Fruit fly (Drosophila melanogaster): ENCODE results near the gene Dci.

Gene Dci

DNA sequence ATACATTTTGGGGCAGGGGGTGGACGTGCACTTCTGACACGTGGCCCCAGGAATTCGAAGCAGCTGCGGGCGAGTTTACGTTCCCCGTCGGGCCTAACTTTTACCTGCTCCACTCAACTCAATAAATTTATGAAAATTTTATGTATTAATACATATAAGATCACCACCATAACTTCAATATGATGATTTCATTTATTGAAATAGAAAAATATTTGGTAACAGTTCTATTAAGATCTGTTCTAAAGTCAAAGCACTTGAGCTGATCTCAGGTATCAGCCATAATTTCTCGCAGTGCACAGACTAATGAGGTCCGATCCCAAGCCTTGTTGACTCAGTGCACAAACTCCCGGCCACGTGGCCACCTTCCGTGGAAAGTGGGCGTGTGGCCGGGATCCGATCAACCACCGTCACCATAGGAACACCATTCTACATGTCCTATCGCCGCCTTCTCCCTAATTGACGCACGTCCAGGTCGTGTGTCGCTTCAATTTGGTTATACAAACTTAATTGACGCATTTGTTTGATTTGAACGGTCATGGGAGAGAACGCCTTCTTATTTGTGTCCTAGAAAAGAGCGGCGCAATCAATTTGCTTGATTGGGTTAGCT is 41.0 kb upstream of the Dci start (continued):
- TF ChIP-seq nerfin-2 (GFP tag; IDR thresholded peaks at IDR 0.05; ENCODE audit: partially characterized antibody) (no peak), TFAM (GFP tag; optimal IDR thresholded peaks at IDR 0.05) (no peak), BtbVII (GFP tag; optimal IDR thresholded peaks at IDR 0.05) (no peak), pho (GFP tag; optimal IDR thresholded peaks at IDR 0.05) (no peak), CHES-1-like (GFP tag; optimal IDR thresholded peaks at IDR 0.05) (no peak), fd96Cb (tag; optimal IDR thresholded peaks at IDR 0.05) (no peak), C15 (GFP tag; IDR thresholded peaks at IDR 0.05) (no peak), psq (GFP tag; optimal IDR thresholded peaks at IDR 0.05) (no peak), lola (GFP tag; optimal IDR thresholded peaks at IDR 0.05) (peak in 1 of 3 experiments; percentile 37), CG9215 (GFP tag; IDR thresholded peaks at IDR 0.05) (no peak), Opbp (GFP tag; IDR thresholded peaks at IDR 0.05; ENCODE audit: partially characterized antibody) (no peak), sd (tag; optimal IDR thresholded peaks at IDR 0.05) (peak; percentile 3), pan (optimal IDR thresholded peaks at IDR 0.05) (no peak), pan (GFP tag; optimal IDR thresholded peaks at IDR 0.05 in 1 of 2, IDR thresholded peaks at IDR 0.05 in 1 of 2) (no peak), Mrtf (GFP tag; IDR thresholded peaks at IDR 0.05) (no peak), vnd (GFP tag; IDR thresholded peaks at IDR 0.05; ENCODE audit: partially characterized antibody) (no peak), CG15073 (GFP tag; optimal IDR thresholded peaks at IDR 0.05) (no peak), Ets97D (GFP tag; optimal IDR thresholded peaks at IDR 0.05) (no peak), fu2 (GFP tag; optimal IDR thresholded peaks at IDR 0.05) (no peak), sna (GFP tag; IDR thresholded peaks at IDR 0.05; ENCODE audit: partially characterized antibody) (no peak), CG6689 (GFP tag; IDR thresholded peaks at IDR 0.05) (no peak), CG12236 (GFP tag; optimal IDR thresholded peaks at IDR 0.05) (no peak), D19A (tag; optimal IDR thresholded peaks at IDR 0.05) (peak; percentile 15), trh (GFP tag; optimal IDR thresholded peaks at IDR 0.05) (no peak), CG9876 (GFP tag; optimal IDR thresholded peaks at IDR 0.05) (no peak), Dfd (GFP tag; optimal IDR thresholded peaks at IDR 0.05) (no peak), NC2α (GFP tag; optimal IDR thresholded peaks at IDR 0.05) (no peak), wor (GFP tag; IDR thresholded peaks at IDR 0.05) (no peak), D19B (GFP tag; optimal IDR thresholded peaks at IDR 0.05) (no peak), Mes4 (GFP tag; optimal IDR thresholded peaks at IDR 0.05) (no peak), CG17912 (GFP tag; optimal IDR thresholded peaks at IDR 0.05) (no peak), zf30C (GFP tag; optimal IDR thresholded peaks at IDR 0.05) (peak; percentile 39), Atf3 (GFP tag; optimal IDR thresholded peaks at IDR 0.05) (no peak), grau (tag; optimal IDR thresholded peaks at IDR 0.05) (no peak), Hand (GFP tag; optimal IDR thresholded peaks at IDR 0.05) (no peak), onecut (GFP tag; IDR thresholded peaks at IDR 0.05) (no peak), NFAT (GFP tag; IDR thresholded peaks at IDR 0.05) (no peak), Doc3 (GFP tag; IDR thresholded peaks at IDR 0.05; ENCODE audit: partially characterized antibody) (no peak), klu (GFP tag; IDR thresholded peaks at IDR 0.05) (no peak), Hr3 (GFP tag; optimal IDR thresholded peaks at IDR 0.05) (no peak), CG4730 (GFP tag; IDR thresholded peaks at IDR 0.05) (no peak), CG34224 (GFP tag; IDR thresholded peaks at IDR 0.05; ENCODE audit: partially characterized antibody) (no peak), CG33213 (GFP tag; optimal IDR thresholded peaks at IDR 0.05) (no peak), sqz (GFP tag; optimal IDR thresholded peaks at IDR 0.05) (no peak), CG17612 (GFP tag; IDR thresholded peaks at IDR 0.05) (no peak), repo (GFP tag; optimal IDR thresholded peaks at IDR 0.05) (no peak), disco-r (GFP tag; optimal IDR thresholded peaks at IDR 0.05) (no peak), Dad (GFP tag; optimal IDR thresholded peaks at IDR 0.05) (no peak), Trl (optimal IDR thresholded peaks at IDR 0.05) (no peak), Trl (GFP tag; optimal IDR thresholded peaks at IDR 0.05) (no peak), CG9437 (GFP tag; optimal IDR thresholded peaks at IDR 0.05) (no peak), toy (GFP tag; IDR thresholded peaks at IDR 0.05) (no peak)

Measured in whole organism, embryonic.